Worm (Caenorhabditis elegans): ENCODE results near the gene str-15.

- no peak for TF ChIP-seq tab-1 (GFP tag; IDR thresholded peaks at IDR 0.05)
- TF ChIP-seq flt-1 (GFP tag; IDR thresholded peaks at IDR 0.05) = no peak
- no peak for TF ChIP-seq ztf-23 (GFP tag; IDR thresholded peaks at IDR 0.05)
- no peak for TF ChIP-seq ref-1 (GFP tag; conservative IDR thresholded peaks at IDR 0.05)
- no peak for TF ChIP-seq cog-1 (tag; optimal IDR thresholded peaks at IDR 0.05)
- no peak for TF ChIP-seq ztf-29 (GFP tag; IDR thresholded peaks at IDR 0.05)
Measured at ce11 chrV:16467840-16468239, 9.2 kb upstream of the str-15 start, which contains the start of gene sru-44.
